Worm (Caenorhabditis elegans): ENCODE data around the gene col-41.
A peak's percentile ranks its signal among the peaks of the same experiment; 100 is the strongest.

The col-41 gene

DNA sequence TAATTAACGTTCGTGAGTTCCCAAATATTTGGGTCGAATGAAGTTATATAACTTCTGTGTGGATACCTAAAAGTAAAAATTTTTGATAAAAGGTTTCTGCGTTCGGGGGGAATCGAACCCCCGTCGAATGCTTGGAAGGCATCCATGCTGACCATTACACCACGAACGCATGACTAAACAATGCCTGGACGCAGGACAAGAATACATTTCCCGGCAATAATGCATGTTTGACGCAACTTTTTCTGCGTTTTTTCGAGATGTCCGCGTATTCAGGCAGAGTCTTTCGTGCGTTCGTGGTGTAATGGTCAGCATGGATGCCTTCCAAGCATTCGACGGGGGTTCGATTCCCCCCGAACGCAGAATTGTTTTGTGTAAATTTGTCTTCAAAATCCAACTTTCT is 24.4 kb upstream of the col-41 start (continued):
- TF ChIP-seq aly-2 (tag; optimal IDR thresholded peaks at IDR 0.05) (no peak), hif-1 (tag; optimal IDR thresholded peaks at IDR 0.05) (peak; percentile 21 to 53), lin-15B (tag; optimal IDR thresholded peaks at IDR 0.05) (no peak), unc-39 (tag; optimal IDR thresholded peaks at IDR 0.05) (no peak), Y5F2A.4 (GFP tag; optimal IDR thresholded peaks at IDR 0.05) (peak; percentile 70), T26A8.4 (GFP tag; IDR thresholded peaks at IDR 0.05) (peak; percentile 94), unc-62 (GFP tag; optimal IDR thresholded peaks at IDR 0.05 in 1 of 2) (peak in 1 of 2 experiments; percentile 81), unc-62 (tag; optimal IDR thresholded peaks at IDR 0.05) (no peak), mes-2 (tag; optimal IDR thresholded peaks at IDR 0.05; ENCODE audit: poor library complexity, severe bottlenecking) (no peak), zfp-3 (GFP tag; conservative IDR thresholded peaks at IDR 0.05) (peak; percentile 87), lin-13 (GFP tag; optimal IDR thresholded peaks at IDR 0.05) (peak; percentile 76), T20F7.1 (GFP tag; optimal IDR thresholded peaks at IDR 0.05) (peak; percentile 70), D1046.2 (GFP tag; IDR thresholded peaks at IDR 0.05) (peak; percentile 90), daf-8 (GFP tag; IDR thresholded peaks at IDR 0.05) (peak; percentile 74; the same call in 1 of the 2 replicates), madf-5 (GFP tag; IDR thresholded peaks at IDR 0.05) (peak; percentile 71 to 74; a peak in 3 of 4 replicates), mdt-29 (GFP tag; IDR thresholded peaks at IDR 0.05) (peak; percentile 84), dmd-9 (GFP tag; IDR thresholded peaks at IDR 0.05) (peak; percentile 89), F26F4.8 (GFP tag; conservative IDR thresholded peaks at IDR 0.05) (peak; percentile 92), duxl-1 (tag; optimal IDR thresholded peaks at IDR 0.05; ENCODE audit: poor library complexity) (peak; percentile 91), dpl-1 (GFP tag; optimal IDR thresholded peaks at IDR 0.05) (peak; percentile 17), zip-11 (GFP tag; IDR thresholded peaks at IDR 0.05) (no peak), tag-97 (GFP tag; IDR thresholded peaks at IDR 0.05) (no peak), egl-27 (tag; optimal IDR thresholded peaks at IDR 0.05) (no peak), dmd-8 (GFP tag; IDR thresholded peaks at IDR 0.05) (peak; percentile 95), php-3 (GFP tag; IDR thresholded peaks at IDR 0.05) (peak; percentile 79), hlh-11 (tag; optimal IDR thresholded peaks at IDR 0.05) (no peak), rbr-2 (tag; optimal IDR thresholded peaks at IDR 0.05) (peak; percentile 72), hmg-1.1 (GFP tag; IDR thresholded peaks at IDR 0.05) (peak; percentile 92), F10B5.3 (tag; optimal IDR thresholded peaks at IDR 0.05) (peak; percentile 36), hlh-30 (tag; optimal IDR thresholded peaks at IDR 0.05; ENCODE audit: insufficient read depth) (peak; percentile 79), nhr-111 (GFP tag; optimal IDR thresholded peaks at IDR 0.05) (no peak), mdl-1 (tag; optimal IDR thresholded peaks at IDR 0.05) (peak in 1 of 2 experiments; percentile 62), saeg-2 (GFP tag; IDR thresholded peaks at IDR 0.05) (0 out of 2 replicates have a peak, but pooled peaks have one; percentile 58), zip-2 (tag; optimal IDR thresholded peaks at IDR 0.05) (peak; percentile 77), lin-1 (GFP tag; IDR thresholded peaks at IDR 0.05) (peak; percentile 82), Y105C5A.15 (GFP tag; IDR thresholded peaks at IDR 0.05) (peak; percentile 69), lin-29 (GFP tag; IDR thresholded peaks at IDR 0.05) (peak; percentile 78)

DNA sequence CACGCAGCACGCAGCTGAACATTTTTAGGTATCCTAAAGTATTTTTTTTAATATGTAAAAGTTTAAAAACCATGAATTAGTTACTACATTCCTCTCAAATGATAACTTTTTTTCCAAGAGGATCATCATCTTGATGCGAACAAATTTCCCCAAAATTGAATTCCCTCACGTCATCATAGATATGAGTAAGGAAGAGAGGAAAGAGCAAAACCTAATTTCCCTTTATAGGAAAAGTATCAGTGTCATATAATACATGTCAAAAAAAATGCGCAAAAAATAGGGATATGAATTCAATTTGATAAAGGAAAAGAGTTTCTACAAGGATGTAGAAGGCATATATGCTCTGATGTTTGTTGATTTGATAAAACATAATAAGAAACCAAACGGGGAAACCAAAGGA is 23.9 kb upstream of the col-41 start:
- no peak for TF ChIP-seq pha-4 (GFP tag; IDR thresholded peaks at IDR 0.05)
- no peak for TF ChIP-seq pha-4 (tag; optimal IDR thresholded peaks at IDR 0.05)
- no peak for TF ChIP-seq nhr-6 (tag; optimal IDR thresholded peaks at IDR 0.05)
- no peak for TF ChIP-seq nhr-48 (tag; optimal IDR thresholded peaks at IDR 0.05)
- no peak for TF ChIP-seq Y5F2A.4 (GFP tag; optimal IDR thresholded peaks at IDR 0.05)
- TF ChIP-seq ces-1 (GFP tag; optimal IDR thresholded peaks at IDR 0.05), result peak; percentile 13
- no peak for TF ChIP-seq fos-1 (tag; optimal IDR thresholded peaks at IDR 0.05)
- TF ChIP-seq jun-1 (tag; optimal IDR thresholded peaks at IDR 0.05), result no peak
- TF ChIP-seq ctbp-1 (GFP tag; IDR thresholded peaks at IDR 0.05), result 0 out of 2 replicates have a peak, but pooled peaks have one; percentile 31
- TF ChIP-seq lsy-2 (tag; optimal IDR thresholded peaks at IDR 0.05), result no peak
- TF ChIP-seq dpl-1 (GFP tag; optimal IDR thresholded peaks at IDR 0.05), result no peak
- TF ChIP-seq duxl-1 (tag; optimal IDR thresholded peaks at IDR 0.05; ENCODE audit: poor library complexity), result no peak
- no peak for TF ChIP-seq lir-3 (tag; optimal IDR thresholded peaks at IDR 0.05)
- peak; percentile 49 for TF ChIP-seq fkh-10 (GFP tag; optimal IDR thresholded peaks at IDR 0.05)
- no peak for TF ChIP-seq ceh-62 (tag; optimal IDR thresholded peaks at IDR 0.05)
